Worm (Caenorhabditis elegans) whole organism, L1 larva: ENCODE measurements around the gene unk-1.

Experiments used
- C04F5.9 ChIP-seq: sonication (generic microtip); optimal IDR thresholded peaks from 2 replicates; lab custom pipeline; 2016; ENCODE audit warnings: missing genetic modification characterization, missing compliant biosample characterization
- C16A3.4 ChIP-seq: fragments of 150-350 bp; optimal IDR thresholded peaks from 2 replicates; lab custom pipeline; 2014; ENCODE audit warnings: missing biosample characterization, missing genetic modification characterization
- C34B4.2 ChIP-seq: sonication (generic microtip); optimal IDR thresholded peaks from 2 replicates; lab custom pipeline; 2017; ENCODE audit warnings: mild to moderate bottlenecking, missing genetic modification characterization, missing compliant biosample characterization
- F16B12.6 ChIP-seq: fragments of 150-350 bp; optimal IDR thresholded peaks from 2 replicates; lab custom pipeline; 2014; ENCODE audit warnings: missing biosample characterization, missing genetic modification characterization
- alr-1 ChIP-seq: fragments of 200-800 bp; sonication (Bioruptor generic); optimal IDR thresholded peaks from 2 replicates; lab custom pipeline; 2018; ENCODE audit warnings: borderline replicate concordance, mild to moderate bottlenecking, missing genetic modification characterization, missing compliant biosample characterization
- aly-2 ChIP-seq: fragments of 150-350 bp; optimal IDR thresholded peaks from 2 replicates; lab custom pipeline; 2014; ENCODE audit warnings: missing biosample characterization, missing genetic modification characterization
- ama-1 ChIP-seq: fragments of 150-350 bp; optimal IDR thresholded peaks from 2 replicates; lab custom pipeline; 2014
- blmp-1 ChIP-seq: fragments of 150-350 bp; optimal IDR thresholded peaks from 2 replicates; lab custom pipeline; 2014; ENCODE audit warnings: missing biosample characterization, missing genetic modification characterization
- ceh-63 ChIP-seq: fragments of 200-800 bp; sonication (Bioruptor generic); optimal IDR thresholded peaks from 2 replicates; lab custom pipeline; 2018; ENCODE audit warnings: mild to moderate bottlenecking, missing genetic modification characterization, missing compliant biosample characterization
- ceh-8 ChIP-seq: fragments of 200-800 bp; sonication (Bioruptor generic); optimal IDR thresholded peaks from 2 replicates; lab custom pipeline; 2018; ENCODE audit warnings: mild to moderate bottlenecking, missing genetic modification characterization, moderate library complexity, missing compliant biosample characterization
- ceh-82 ChIP-seq, 3 experiments: fragments of 150-350 bp in 1 of 3; sonication (generic microtip) in 2 of 3; optimal IDR thresholded peaks; 2 replicates each; lab custom pipeline; 2014 to 2017; ENCODE audit warnings: missing biosample characterization in 3 of 3, missing genetic modification characterization in 3 of 3
- ces-1 ChIP-seq: fragments of 150-350 bp; optimal IDR thresholded peaks from 2 replicates; lab custom pipeline; 2014; ENCODE audit warnings: missing biosample characterization, missing genetic modification reagents, missing genetic modification characterization
- dpl-1 ChIP-seq, 3 experiments: fragments of 150-350 bp in 2 of 3; sonication (generic microtip) in 1 of 3; optimal IDR thresholded peaks; 2 replicates each; lab custom pipeline; 2014 to 2017; ENCODE audit warnings: missing biosample characterization in 3 of 3, missing genetic modification characterization in 3 of 3, missing genetic modification reagents in 3 of 3
- efl-3 ChIP-seq: fragments of 200-800 bp; sonication (Bioruptor generic); optimal IDR thresholded peaks from 2 replicates; lab custom pipeline; 2018; ENCODE audit warnings: mild to moderate bottlenecking, missing genetic modification characterization, missing compliant biosample characterization
- egl-27 ChIP-seq, 2 experiments: fragments of 150-350 bp in 1 of 2; sonication (generic microtip); optimal IDR thresholded peaks; 3 replicates each; lab custom pipeline; 2017 to 2018; ENCODE audit warnings: missing biosample characterization in 2 of 2, missing genetic modification characterization in 2 of 2, missing genetic modification reagents in 2 of 2
- elt-2 ChIP-seq: sonication (generic microtip); optimal IDR thresholded peaks from 2 replicates; lab custom pipeline; 2016; ENCODE audit warnings: missing genetic modification characterization, mild to moderate bottlenecking, inconsistent platforms, missing compliant biosample characterization, missing genetic modification reagents
- ets-5 ChIP-seq: fragments of 200-800 bp; sonication (Bioruptor generic); IDR thresholded peaks from 2 replicates; pipeline ENCODE4 v1.3.6; 2022; ENCODE audit warnings: missing genetic modification characterization, missing compliant biosample characterization
- fkh-10 ChIP-seq: sonication (generic microtip); optimal IDR thresholded peaks from 2 replicates; lab custom pipeline; 2017; ENCODE audit warnings: missing biosample characterization, missing genetic modification reagents, missing genetic modification characterization
- fkh-4 ChIP-seq: sonication (generic microtip); optimal IDR thresholded peaks from 2 replicates; lab custom pipeline; 2016; ENCODE audit warnings: missing compliant biosample characterization, missing genetic modification characterization, borderline replicate concordance
- fos-1 ChIP-seq: fragments of 150-350 bp; optimal IDR thresholded peaks from 2 replicates; lab custom pipeline; 2014; ENCODE audit warnings: missing biosample characterization, missing genetic modification characterization
- grh-1 ChIP-seq: fragments of 200-800 bp; sonication (Bioruptor generic); IDR thresholded peaks from 2 replicates; pipeline ENCODE4 v1.3.6; 2022; ENCODE audit warnings: missing genetic modification reagents, missing genetic modification characterization, missing compliant biosample characterization
- hlh-17 ChIP-seq: fragments of 200-800 bp; sonication (Bioruptor generic); optimal IDR thresholded peaks from 2 replicates; lab custom pipeline; 2018; ENCODE audit warnings: missing genetic modification characterization, mild to moderate bottlenecking, missing compliant biosample characterization, moderate library complexity, borderline replicate concordance
- hpl-2 ChIP-seq: fragments of 150-350 bp; optimal IDR thresholded peaks from 2 replicates; lab custom pipeline; 2014; ENCODE audit warnings: missing biosample characterization, missing genetic modification reagents, missing genetic modification characterization
- isw-1 ChIP-seq: fragments of 200-800 bp; sonication (Bioruptor generic); IDR thresholded peaks from 2 replicates; pipeline ENCODE4 v1.3.6; 2022; ENCODE audit warnings: missing genetic modification characterization, missing compliant biosample characterization
- lin-14 ChIP-seq: fragments of 200-800 bp; sonication (Bioruptor generic); optimal IDR thresholded peaks from 2 replicates; lab custom pipeline; 2018; ENCODE audit warnings: mild to moderate bottlenecking, missing genetic modification characterization, moderate library complexity, missing compliant biosample characterization
- lin-15B ChIP-seq: fragments of 150-350 bp; sonication (generic microtip); optimal IDR thresholded peaks from 3 replicates; lab custom pipeline; 2014; ENCODE audit warnings: missing biosample characterization, missing genetic modification characterization
- lin-35 ChIP-seq, 2 experiments: fragments of 150-350 bp; optimal IDR thresholded peaks; 2 replicates each; lab custom pipeline; 2014; ENCODE audit warnings: missing biosample characterization in 2 of 2, missing genetic modification characterization in 2 of 2, missing genetic modification reagents in 2 of 2
- lir-3 ChIP-seq: sonication (generic microtip); optimal IDR thresholded peaks from 2 replicates; lab custom pipeline; 2016; ENCODE audit warnings: mild to moderate bottlenecking, missing genetic modification characterization, moderate library complexity, missing compliant biosample characterization; ENCODE audit not compliant: poor library complexity
- mab-9 ChIP-seq: fragments of 200-800 bp; sonication (Bioruptor generic); IDR thresholded peaks from 2 replicates; pipeline ENCODE4 v1.3.6; 2022; ENCODE audit warnings: missing genetic modification reagents, missing genetic modification characterization, missing compliant biosample characterization
- mdl-1 ChIP-seq, 2 experiments: fragments of 150-350 bp; optimal IDR thresholded peaks; 2 replicates each; lab custom pipeline; 2014 to 2017; ENCODE audit warnings: missing biosample characterization in 2 of 2, missing genetic modification characterization in 2 of 2, inconsistent platforms in 1 of 2
- mep-1 ChIP-seq: fragments of 150-350 bp; optimal IDR thresholded peaks from 2 replicates; lab custom pipeline; 2014; ENCODE audit warnings: missing biosample characterization, missing genetic modification characterization
- nhr-19 ChIP-seq: fragments of 200-800 bp; sonication (Bioruptor generic); conservative IDR thresholded peaks from 2 replicates; pipeline ENCODE4 v1.3.6; 2022; ENCODE audit warnings: missing genetic modification characterization, missing compliant biosample characterization
- nhr-20 ChIP-seq: sonication (generic microtip); optimal IDR thresholded peaks from 2 replicates; lab custom pipeline; 2016; ENCODE audit warnings: mild to moderate bottlenecking, missing genetic modification characterization, missing compliant biosample characterization
- nhr-237 ChIP-seq: fragments of 150-350 bp; optimal IDR thresholded peaks from 2 replicates; lab custom pipeline; 2014; ENCODE audit warnings: missing biosample characterization, missing genetic modification characterization
- nhr-28 ChIP-seq: fragments of 150-350 bp; optimal IDR thresholded peaks from 2 replicates; lab custom pipeline; 2014; ENCODE audit warnings: missing biosample characterization, missing genetic modification characterization
- nhr-47 ChIP-seq: sonication (generic microtip); optimal IDR thresholded peaks from 2 replicates; lab custom pipeline; 2016; ENCODE audit warnings: mild to moderate bottlenecking, missing genetic modification characterization, moderate library complexity, missing compliant biosample characterization
- nhr-76 ChIP-seq: sonication (generic microtip); optimal IDR thresholded peaks from 2 replicates; lab custom pipeline; 2017; ENCODE audit warnings: missing biosample characterization, missing genetic modification characterization
- nhr-77 ChIP-seq: fragments of 150-350 bp; optimal IDR thresholded peaks from 2 replicates; lab custom pipeline; 2014; ENCODE audit warnings: missing biosample characterization, missing genetic modification characterization
- nhr-84 ChIP-seq: sonication (generic microtip); optimal IDR thresholded peaks from 2 replicates; lab custom pipeline; 2017; ENCODE audit warnings: missing biosample characterization, missing genetic modification characterization
- nhr-90 ChIP-seq: sonication (generic microtip); optimal IDR thresholded peaks from 2 replicates; lab custom pipeline; 2016; ENCODE audit warnings: mild to moderate bottlenecking, missing genetic modification characterization, missing compliant biosample characterization; ENCODE audit not compliant: poor library complexity
- pag-3 ChIP-seq: sonication (generic microtip); optimal IDR thresholded peaks from 2 replicates; lab custom pipeline; 2017; ENCODE audit warnings: missing genetic modification characterization, mild to moderate bottlenecking, missing compliant biosample characterization, antibody characterized with exemption, borderline replicate concordance; ENCODE audit not compliant: insufficient read depth
- rnt-1 ChIP-seq: sonication (generic microtip); optimal IDR thresholded peaks from 2 replicates; lab custom pipeline; 2016; ENCODE audit warnings: mild to moderate bottlenecking, missing genetic modification characterization, moderate library complexity, missing compliant biosample characterization
- skn-1 ChIP-seq: fragments of 150-350 bp; optimal IDR thresholded peaks from 2 replicates; lab custom pipeline; 2014; ENCODE audit warnings: missing biosample characterization, missing genetic modification characterization
- sup-37 ChIP-seq: fragments of 200-800 bp; sonication (Bioruptor generic); optimal IDR thresholded peaks from 2 replicates; lab custom pipeline; 2018; ENCODE audit warnings: mild to moderate bottlenecking, missing genetic modification characterization, missing compliant biosample characterization
- swsn-7 ChIP-seq: sonication (generic microtip); optimal IDR thresholded peaks from 2 replicates; lab custom pipeline; 2016; ENCODE audit warnings: missing genetic modification characterization, missing compliant biosample characterization
- unc-86 ChIP-seq: sonication (generic microtip); optimal IDR thresholded peaks from 2 replicates; lab custom pipeline; 2016; ENCODE audit warnings: missing genetic modification characterization, missing compliant biosample characterization
- vab-15 ChIP-seq: sonication (generic microtip); optimal IDR thresholded peaks from 2 replicates; lab custom pipeline; 2017; ENCODE audit warnings: missing genotype, mild to moderate bottlenecking, missing genetic modification characterization, missing compliant biosample characterization
- xbp-1 ChIP-seq: sonication (generic microtip); optimal IDR thresholded peaks from 2 replicates; lab custom pipeline; 2016; ENCODE audit warnings: missing genetic modification characterization, missing compliant biosample characterization
- zag-1 ChIP-seq: fragments of 150-350 bp; optimal IDR thresholded peaks from 2 replicates; lab custom pipeline; 2014; ENCODE audit warnings: missing biosample characterization, missing genetic modification characterization
- zip-4 ChIP-seq: fragments of 200-800 bp; sonication (Bioruptor generic); optimal IDR thresholded peaks from 2 replicates; lab custom pipeline; 2018; ENCODE audit warnings: mild to moderate bottlenecking, missing genetic modification characterization, moderate library complexity, missing compliant biosample characterization

unk-1 gene

ce11 chrX:8021609-8022008 is 6.8 kb downstream of the unk-1 start (continued):
- TF ChIP-seq elt-2 (tag; lab: Kevin White, UChicago) (peak; percentile 39), dpl-1 (GFP tag; optimal IDR thresholded peaks at IDR 0.05; lab: Kevin White, UChicago) (peak; percentile 3 to 42 (median 31)), efl-3 (no peak), lin-14 (peak; percentile 98), F16B12.6 (tag; lab: Kevin White, UChicago) (no peak), ceh-8 (GFP tag; lab: Kevin White, UChicago) (peak; percentile 63), zip-4 (GFP tag; lab: Kevin White, UChicago) (peak; percentile 2), swsn-7 (tag; lab: Kevin White, UChicago) (peak; percentile 87), C34B4.2 (tag; lab: Kevin White, UChicago) (no peak), mep-1 (tag; lab: Kevin White, UChicago) (peak; percentile 66), grh-1 (GFP tag; lab: Robert Waterston, UW) (no peak), lin-15B (tag; lab: Kevin White, UChicago) (no peak), egl-27 (tag; optimal IDR thresholded peaks at IDR 0.05; lab: Kevin White, UChicago) (no peak), ces-1 (GFP tag; lab: Kevin White, UChicago) (no peak), nhr-28 (tag; lab: Kevin White, UChicago) (no peak), nhr-84 (tag; lab: Kevin White, UChicago) (no peak), nhr-77 (tag; lab: Kevin White, UChicago) (no peak), ets-5 (GFP tag; lab: Robert Waterston, UW) (no peak), lin-35 (GFP tag; optimal IDR thresholded peaks at IDR 0.05; lab: Kevin White, UChicago) (peak; percentile 25 to 49), xbp-1 (tag; lab: Kevin White, UChicago) (peak; percentile 72), C04F5.9 (peak; percentile 7), ceh-82 (tag; optimal IDR thresholded peaks at IDR 0.05; lab: Kevin White, UChicago) (peak; percentile 40 to 51 (median 50)), pag-3 (tag; lab: Kevin White, UChicago) (no peak), sup-37 (GFP tag; lab: Kevin White, UChicago) (peak; percentile 14), unc-86 (tag; lab: Kevin White, UChicago) (peak; percentile 88), nhr-20 (tag; lab: Kevin White, UChicago) (peak; percentile 87), fkh-4 (tag; lab: Kevin White, UChicago) (peak; percentile 61), skn-1 (tag; lab: Kevin White, UChicago) (peak; percentile 6), fos-1 (tag; lab: Kevin White, UChicago) (peak; percentile 24), nhr-19 (GFP tag; lab: Robert Waterston, UW) (peak; percentile 88), nhr-47 (tag; lab: Kevin White, UChicago) (peak; percentile 92)

ce11 chrX:8022728-8023127 is 7.9 kb downstream of the unk-1 start:
- no peak for TF ChIP-seq unc-86 (tag; lab: Kevin White, UChicago)
- TF ChIP-seq aly-2: no peak
- no peak for TF ChIP-seq fkh-10 (GFP tag; lab: Kevin White, UChicago)
- TF ChIP-seq rnt-1: no peak
- TF ChIP-seq hpl-2 (GFP tag; lab: Kevin White, UChicago): no peak
- no peak for TF ChIP-seq lir-3 (tag; lab: Kevin White, UChicago)
- no peak for TF ChIP-seq isw-1 (GFP tag; lab: Robert Waterston, UW)
- TF ChIP-seq grh-1 (GFP tag; lab: Robert Waterston, UW): no peak
- no peak for TF ChIP-seq zag-1
- TF ChIP-seq nhr-77 (tag; lab: Kevin White, UChicago): no peak
- TF ChIP-seq mep-1 (tag; lab: Kevin White, UChicago): no peak
- TF ChIP-seq sup-37 (GFP tag; lab: Kevin White, UChicago): no peak
- no peak for TF ChIP-seq efl-3
- no peak for TF ChIP-seq nhr-237 (tag; lab: Kevin White, UChicago)
- no peak for TF ChIP-seq hlh-17 (GFP tag; lab: Kevin White, UChicago)
- peak in 1 of 2 experiments; percentile 60 for TF ChIP-seq mdl-1 (tag; optimal IDR thresholded peaks at IDR 0.05; lab: Kevin White, UChicago)
- TF ChIP-seq blmp-1: no peak
- TF ChIP-seq ama-1 (lab: Kevin White, UChicago): no peak
- TF ChIP-seq nhr-90 (tag; lab: Kevin White, UChicago): peak; percentile 6
- TF ChIP-seq C16A3.4: no peak
- no peak for TF ChIP-seq alr-1 (tag; lab: Kevin White, UChicago)
- no peak for TF ChIP-seq ceh-63
- no peak for TF ChIP-seq vab-15 (tag; lab: Kevin White, UChicago)
- TF ChIP-seq C04F5.9: no peak
- TF ChIP-seq nhr-76 (tag; lab: Kevin White, UChicago): no peak
- no peak for TF ChIP-seq nhr-84 (tag; lab: Kevin White, UChicago)
- TF ChIP-seq mab-9 (GFP tag; lab: Robert Waterston, UW): no peak
